Fruit fly (Drosophila melanogaster) whole organism, pupa: Measurements from ENCODE around the gene Rab9Fb.

ENCODE experiments used
- CG10348 ChIP-seq: fragments of 200-800 bp; sonication (Bioruptor generic); IDR thresholded peaks from 2 replicates; pipeline ENCODE4 v1.3.6; 2022; ENCODE audit warnings: missing biosample characterization, missing genetic modification characterization
- CG12605 ChIP-seq: fragments of 200-800 bp; sonication (Bioruptor generic); IDR thresholded peaks from 2 replicates; pipeline ENCODE4 v1.3.6; 2022; ENCODE audit warnings: missing biosample characterization, missing genetic modification characterization
- CG13204 ChIP-seq: fragments of 200-800 bp; sonication (Bioruptor generic); optimal IDR thresholded peaks from 2 replicates; lab custom pipeline; 2018; ENCODE audit warnings: missing biosample characterization, mild to moderate bottlenecking, missing genetic modification characterization, moderate library complexity
- CG14655 ChIP-seq: fragments of 200-800 bp; sonication (Bioruptor generic); optimal IDR thresholded peaks from 3 replicates; lab custom pipeline; 2017; ENCODE audit warnings: mild to moderate bottlenecking, missing biosample characterization, missing genetic modification reagents, missing genetic modification characterization
- CG15710 ChIP-seq: fragments of 200-800 bp; sonication (Bioruptor generic); optimal IDR thresholded peaks from 2 replicates; lab custom pipeline; 2018; ENCODE audit warnings: missing biosample characterization, mild to moderate bottlenecking, missing genetic modification characterization, moderate library complexity
- CG17806 ChIP-seq: fragments of 200-800 bp; sonication (Bioruptor generic); optimal IDR thresholded peaks from 2 replicates; lab custom pipeline; 2018; ENCODE audit warnings: missing biosample characterization, mild to moderate bottlenecking, missing genetic modification characterization, moderate library complexity
- CG32121 ChIP-seq: fragments of 200-800 bp; sonication (Bioruptor generic); IDR thresholded peaks from 2 replicates; pipeline ENCODE4 v1.3.6; 2022; ENCODE audit warnings: missing biosample characterization, missing genetic modification characterization
- CG34367 ChIP-seq: fragments of 200-800 bp; sonication (Bioruptor generic); optimal IDR thresholded peaks from 2 replicates; lab custom pipeline; 2018; ENCODE audit warnings: missing biosample characterization, mild to moderate bottlenecking, missing genetic modification characterization
- CG4496 ChIP-seq: fragments of 200-800 bp; sonication (Bioruptor generic); IDR thresholded peaks from 3 replicates; pipeline ENCODE4 v1.3.6; 2022; ENCODE audit warnings: missing biosample characterization, missing genetic modification characterization
- CG8159 ChIP-seq: fragments of 200-800 bp; sonication (Bioruptor generic); optimal IDR thresholded peaks from 3 replicates; lab custom pipeline; 2018; ENCODE audit warnings: missing biosample characterization, mild to moderate bottlenecking, missing genetic modification characterization, moderate library complexity
- CG8301 ChIP-seq: fragments of 200-800 bp; sonication (Bioruptor generic); optimal IDR thresholded peaks from 2 replicates; lab custom pipeline; 2018; ENCODE audit warnings: missing biosample characterization, mild to moderate bottlenecking, missing genetic modification characterization
- CG9948 ChIP-seq: fragments of 200-800 bp; sonication (Bioruptor generic); optimal IDR thresholded peaks from 2 replicates; lab custom pipeline; 2018; ENCODE audit warnings: missing biosample characterization, mild to moderate bottlenecking, missing genetic modification characterization, moderate library complexity
- D1 ChIP-seq: fragments of 200-800 bp; sonication (Bioruptor generic); optimal IDR thresholded peaks from 2 replicates; lab custom pipeline; 2018; ENCODE audit warnings: missing biosample characterization, mild to moderate bottlenecking, missing genetic modification characterization, moderate library complexity
- EcR ChIP-seq: fragments of 200-800 bp; sonication (Bioruptor generic); optimal IDR thresholded peaks from 3 replicates; lab custom pipeline; 2019; ENCODE audit warnings: missing biosample characterization, missing genetic modification characterization, mild to moderate bottlenecking, moderate library complexity, missing genetic modification reagents
- Ets98B ChIP-seq: fragments of 200-800 bp; sonication (Bioruptor generic); IDR thresholded peaks from 2 replicates; pipeline ENCODE4 v1.3.6; 2022; ENCODE audit warnings: missing biosample characterization, missing genetic modification characterization
- Pif1A ChIP-seq: fragments of 200-800 bp; sonication (Bioruptor generic); optimal IDR thresholded peaks from 3 replicates; lab custom pipeline; 2016; ENCODE audit warnings: missing biosample characterization, missing genetic modification characterization
- Pif1B ChIP-seq: fragments of 200-800 bp; sonication (Bioruptor generic); optimal IDR thresholded peaks from 3 replicates; lab custom pipeline; 2016; ENCODE audit warnings: missing biosample characterization, missing genetic modification characterization
- Snoo ChIP-seq: fragments of 200-800 bp; sonication (Bioruptor generic); optimal IDR thresholded peaks from 3 replicates; lab custom pipeline; 2017; ENCODE audit warnings: missing biosample characterization, mild to moderate bottlenecking, missing genetic modification characterization, inconsistent platforms
- fd96Ca ChIP-seq: fragments of 200-800 bp; sonication (Bioruptor generic); IDR thresholded peaks from 3 replicates; pipeline ENCODE4 v1.3.6; 2022; ENCODE audit warnings: missing biosample characterization, missing genetic modification characterization
- gl ChIP-seq: fragments of 200-800 bp; sonication (Bioruptor generic); optimal IDR thresholded peaks from 2 replicates; lab custom pipeline; 2018; ENCODE audit warnings: missing biosample characterization, mild to moderate bottlenecking, missing genetic modification characterization
- rn ChIP-seq: fragments of 200-800 bp; sonication (Bioruptor generic); IDR thresholded peaks from 2 replicates; pipeline ENCODE4 v1.3.6; 2022; ENCODE audit warnings: missing biosample characterization, missing genetic modification characterization

The Rab9Fb gene

DNA sequence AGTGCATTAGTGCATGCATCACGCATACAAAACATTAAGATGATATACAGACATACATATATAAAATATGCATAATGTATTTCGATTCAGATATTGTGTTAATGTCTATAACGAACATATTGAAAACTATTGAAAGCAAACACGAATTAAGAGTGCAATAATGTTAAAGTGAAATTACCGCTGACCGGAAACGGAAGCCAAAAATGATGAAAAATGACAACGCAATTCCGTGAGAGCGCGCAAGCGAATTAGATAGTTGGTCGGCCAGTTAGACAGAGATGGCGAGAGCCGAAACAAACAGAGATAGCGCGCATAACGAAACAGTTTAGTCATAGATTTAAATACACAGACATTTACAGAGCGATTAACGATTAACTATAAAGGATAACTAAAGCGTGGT lies 30.1 kb downstream of the Rab9Fb start:
- TF ChIP-seq CG10348 (GFP tag; lab: Robert Waterston, UW): no peak
- no peak for TF ChIP-seq Pif1A (GFP tag; lab: Kevin White, UChicago)
- no peak for TF ChIP-seq CG9948 (tag; lab: Kevin White, UChicago)
- no peak for TF ChIP-seq CG8301 (tag; lab: Kevin White, UChicago)
- no peak for TF ChIP-seq gl (tag; lab: Kevin White, UChicago)
- no peak for TF ChIP-seq CG32121
- TF ChIP-seq CG17806: no peak
- no peak for TF ChIP-seq CG14655
- TF ChIP-seq Pif1B (GFP tag; lab: Kevin White, UChicago): no peak
- TF ChIP-seq fd96Ca (GFP tag; lab: Robert Waterston, UW): no peak
- no peak for TF ChIP-seq CG4496
- no peak for TF ChIP-seq D1 (tag; lab: Kevin White, UChicago)
- no peak for TF ChIP-seq EcR (GFP tag; lab: Kevin White, UChicago)
- no peak for TF ChIP-seq CG13204 (GFP tag; lab: Kevin White, UChicago)
- TF ChIP-seq Ets98B (GFP tag; lab: Robert Waterston, UW): no peak

DNA sequence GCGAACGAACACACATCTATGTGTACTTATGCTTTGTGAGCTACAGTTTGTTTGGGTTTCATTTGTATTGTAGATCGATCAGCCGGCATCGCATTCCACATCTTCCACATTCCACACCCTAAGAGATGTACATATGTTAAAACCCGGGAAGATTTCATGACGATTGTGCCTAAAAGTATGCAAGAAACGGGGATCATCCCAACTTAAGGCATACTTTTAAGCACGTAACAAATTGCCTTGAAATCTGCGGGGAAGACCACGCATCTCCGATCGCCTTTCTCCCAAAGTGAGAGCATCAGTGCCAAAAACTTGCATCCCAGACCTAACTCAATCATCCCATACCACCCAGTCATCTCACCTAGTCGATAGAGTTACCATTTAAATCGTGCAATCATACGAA lies 30.6 kb downstream of the Rab9Fb start:
- TF ChIP-seq CG14655 (no peak), CG9948 (tag; lab: Kevin White, UChicago) (no peak), CG34367 (tag; lab: Kevin White, UChicago) (no peak), CG12605 (no peak), EcR (GFP tag; lab: Kevin White, UChicago) (no peak), CG10348 (GFP tag; lab: Robert Waterston, UW) (no peak), rn (GFP tag; lab: Robert Waterston, UW) (no peak), CG15710 (no peak), Snoo (tag; lab: Kevin White, UChicago) (no peak), Pif1A (GFP tag; lab: Kevin White, UChicago) (no peak), CG8159 (tag; lab: Kevin White, UChicago) (no peak), Pif1B (GFP tag; lab: Kevin White, UChicago) (no peak), Ets98B (GFP tag; lab: Robert Waterston, UW) (no peak), CG4496 (no peak), CG17806 (no peak), fd96Ca (GFP tag; lab: Robert Waterston, UW) (no peak), CG8301 (tag; lab: Kevin White, UChicago) (no peak), CG13204 (GFP tag; lab: Kevin White, UChicago) (no peak), D1 (tag; lab: Kevin White, UChicago) (no peak), CG32121 (no peak)

- TF ChIP-seq Snoo (tag; lab: Kevin White, UChicago) (no peak), CG14655 (no peak), CG15710 (no peak), gl (tag; lab: Kevin White, UChicago) (no peak), CG8301 (tag; lab: Kevin White, UChicago) (no peak), CG17806 (no peak), CG8159 (tag; lab: Kevin White, UChicago) (no peak), fd96Ca (GFP tag; lab: Robert Waterston, UW) (no peak), CG34367 (tag; lab: Kevin White, UChicago) (no peak), rn (GFP tag; lab: Robert Waterston, UW) (no peak), CG13204 (GFP tag; lab: Kevin White, UChicago) (no peak), CG10348 (GFP tag; lab: Robert Waterston, UW) (no peak), Pif1B (GFP tag; lab: Kevin White, UChicago) (no peak), Pif1A (GFP tag; lab: Kevin White, UChicago) (no peak), D1 (tag; lab: Kevin White, UChicago) (no peak), CG9948 (tag; lab: Kevin White, UChicago) (no peak)
Observed at dm6 chrX:10912585-10912984, 39.7 kb downstream of the Rab9Fb start.

DNA sequence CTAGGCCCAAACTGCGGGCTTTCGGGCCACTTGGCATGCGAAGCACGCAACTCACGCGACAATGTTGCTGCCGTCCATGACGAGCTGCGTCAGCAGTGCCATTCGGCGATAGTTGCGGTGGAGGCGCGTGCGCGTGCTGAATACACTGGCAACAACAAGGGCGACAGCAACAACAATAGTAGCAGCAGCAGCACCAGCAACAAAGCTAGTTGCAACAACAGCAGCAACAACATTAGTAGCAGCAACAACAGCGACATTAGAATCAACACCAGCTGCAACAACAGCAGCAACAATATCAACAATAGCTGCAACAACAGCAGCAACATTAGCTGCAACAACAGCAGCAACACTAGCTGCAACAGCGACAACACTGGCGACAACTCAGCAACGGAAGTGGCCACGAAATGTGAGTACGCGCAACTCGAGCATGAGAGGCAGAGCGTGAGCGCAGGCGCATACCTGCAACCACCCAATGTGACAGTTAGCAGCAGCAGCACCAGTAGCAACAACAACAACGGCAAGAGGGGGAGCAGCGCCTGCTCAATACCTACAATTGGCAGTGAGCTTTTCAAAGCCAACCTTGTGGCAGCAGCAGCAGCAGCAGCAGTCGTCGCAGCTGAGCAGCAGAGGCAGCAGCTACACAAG lies 45.9 kb downstream of the Rab9Fb start:
- TF ChIP-seq rn (GFP tag; lab: Robert Waterston, UW) (no peak), CG10348 (GFP tag; lab: Robert Waterston, UW) (no peak), Pif1B (GFP tag; lab: Kevin White, UChicago) (no peak), Snoo (tag; lab: Kevin White, UChicago) (no peak), CG32121 (no peak), CG13204 (GFP tag; lab: Kevin White, UChicago) (no peak), CG14655 (no peak), CG17806 (no peak)

DNA sequence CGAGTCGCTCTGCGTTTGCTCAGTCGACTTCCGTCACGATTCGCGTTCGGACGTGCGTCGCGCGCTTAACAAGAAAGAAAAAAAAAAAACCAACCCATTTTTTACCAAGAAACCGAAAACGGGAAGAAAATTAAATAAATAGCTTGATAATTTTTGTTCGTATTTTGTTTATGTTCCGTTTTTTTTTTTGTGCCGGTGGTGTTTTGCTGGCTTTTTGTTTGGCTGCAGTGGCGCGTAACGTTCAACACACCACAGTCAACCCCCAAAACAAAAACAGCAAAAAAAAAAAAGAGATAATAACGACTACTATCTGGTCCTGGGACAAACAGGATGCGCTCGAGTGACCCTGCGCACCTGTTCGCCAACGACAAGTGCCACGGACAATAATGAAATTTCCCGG lies 46.8 kb downstream of the Rab9Fb start, which contains the start of gene CG43901:
TSS of gene CG43901 (plus strand) at position 301 of the 400 bp plus-strand sequence.
- TF ChIP-seq CG8301 (tag; lab: Kevin White, UChicago) (no peak), Pif1B (GFP tag; lab: Kevin White, UChicago) (no peak), CG12605 (no peak), CG10348 (GFP tag; lab: Robert Waterston, UW) (no peak), CG4496 (no peak), CG8159 (tag; lab: Kevin White, UChicago) (no peak), Pif1A (GFP tag; lab: Kevin White, UChicago) (no peak), CG17806 (no peak), CG14655 (no peak), rn (GFP tag; lab: Robert Waterston, UW) (no peak), CG13204 (GFP tag; lab: Kevin White, UChicago) (no peak), gl (tag; lab: Kevin White, UChicago) (no peak), CG34367 (tag; lab: Kevin White, UChicago) (no peak), D1 (tag; lab: Kevin White, UChicago) (no peak), Ets98B (GFP tag; lab: Robert Waterston, UW) (no peak), EcR (GFP tag; lab: Kevin White, UChicago) (no peak), CG9948 (tag; lab: Kevin White, UChicago) (no peak), fd96Ca (GFP tag; lab: Robert Waterston, UW) (no peak), Snoo (tag; lab: Kevin White, UChicago) (no peak), CG32121 (no peak)
